Worm (Caenorhabditis elegans) whole organism, midembryonic: ENCODE results near the gene mex-5.

Experiments used
- klf-2 ChIP-seq: fragments of 200-800 bp; sonication (Bioruptor generic); conservative IDR thresholded peaks from 2 replicates; pipeline ENCODE4 v1.3.6; 2022; ENCODE audit warnings: missing genetic modification reagents, missing genetic modification characterization, missing compliant biosample characterization
- ztf-23 ChIP-seq: fragments of 200-800 bp; sonication (Bioruptor generic); IDR thresholded peaks from 2 replicates; pipeline ENCODE4 v1.3.6; 2022; ENCODE audit warnings: missing genetic modification reagents, missing genetic modification characterization, missing compliant biosample characterization

- TF ChIP-seq klf-2 (GFP tag; lab: Robert Waterston, UW) (no peak), ztf-23 (GFP tag; lab: Robert Waterston, UW) (no peak)
These were observed 38.2 kb upstream of the mex-5 start, which contains the start of gene fat-1 for ce11 chrIV:13315344-13315743.
